Fruit fly (Drosophila melanogaster): Measurements from ENCODE around the gene Vtld.

DNA sequence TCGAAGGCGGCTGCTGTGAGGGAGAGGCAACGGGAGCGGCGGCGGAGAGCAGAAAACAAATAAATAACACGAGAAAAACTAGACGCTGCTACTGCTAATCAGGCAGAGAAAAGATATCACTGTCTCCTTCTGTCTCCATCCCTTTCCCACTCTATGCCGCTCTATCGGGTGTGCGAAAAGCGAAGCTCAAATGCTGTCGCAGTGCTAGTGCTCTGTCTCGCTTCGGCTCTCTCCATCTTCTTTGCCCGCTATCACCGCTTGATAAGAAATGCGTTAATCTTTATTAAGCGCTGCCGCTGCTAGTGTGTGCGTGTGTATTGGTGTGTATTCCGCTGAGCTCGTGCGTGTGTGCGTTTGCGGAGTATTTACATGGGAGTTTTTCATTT is 31.5 kb downstream of the Vtld start:
- TF ChIP-seq CG12768 (GFP tag; optimal IDR thresholded peaks at IDR 0.05) (peak; percentile 57), kay (GFP tag; ENCODE audit: borderline replicate concordance) (no peak), cnc (optimal IDR thresholded peaks at IDR 0.05) (no peak), CG11617 (GFP tag; optimal IDR thresholded peaks at IDR 0.05) (no peak), CG7101 (tag; optimal IDR thresholded peaks at IDR 0.05) (no peak), Crg-1 (GFP tag; optimal IDR thresholded peaks at IDR 0.05) (no peak), CG14711 (tag; optimal IDR thresholded peaks at IDR 0.05) (peak; percentile 16), Mnt (GFP tag; optimal IDR thresholded peaks at IDR 0.05) (no peak), CG33017 (tag; optimal IDR thresholded peaks at IDR 0.05) (peak; percentile 36), bab1 (GFP tag; optimal IDR thresholded peaks at IDR 0.05) (no peak), Hr96 (GFP tag; optimal IDR thresholded peaks at IDR 0.05) (no peak), Clk (GFP tag; optimal IDR thresholded peaks at IDR 0.05) (no peak), CG1620 (GFP tag; optimal IDR thresholded peaks at IDR 0.05) (no peak), CG5204 (GFP tag; optimal IDR thresholded peaks at IDR 0.05) (no peak)
